Worm (Caenorhabditis elegans) whole organism, L4/young adult: ENCODE data around the gene glb-5.
A peak's percentile ranks its signal among the peaks of the same experiment; 100 is the strongest.

ENCODE experiments used
- W03F9.2 ChIP-seq: fragments of 150-350 bp; optimal IDR thresholded peaks from 2 replicates; lab custom pipeline; 2014; ENCODE audit warnings: missing biosample characterization, missing genetic modification characterization
- dao-5 ChIP-seq: sonication (generic microtip); optimal IDR thresholded peaks from 2 replicates; lab custom pipeline; 2016; ENCODE audit warnings: missing genotype, missing genetic modification characterization, moderate library complexity, missing compliant biosample characterization
- him-1 ChIP-seq: sonication (generic microtip); optimal IDR thresholded peaks from 2 replicates; lab custom pipeline; 2016; ENCODE audit warnings: missing genotype, missing genetic modification reagents, missing genetic modification characterization, missing compliant biosample characterization

glb-5 gene

ce11 chrV:5558590-5558989, at the start of gene glb-5:
Gene glb-5, plus strand, starts transcription at chrV:5558890.
- TF ChIP-seq him-1 (no peak), W03F9.2 (tag; lab: Kevin White, UChicago) (no peak)

- TF ChIP-seq W03F9.2 (tag; lab: Kevin White, UChicago) (no peak), dao-5 (tag; lab: Kevin White, UChicago) (no peak), him-1 (no peak)
These were observed 49.6 kb upstream of the glb-5 start for ce11 chrV:5509134-5509533.

- TF ChIP-seq dao-5 (tag; lab: Kevin White, UChicago) (no peak), him-1 (no peak), W03F9.2 (tag; lab: Kevin White, UChicago) (no peak)
These were observed 48.7 kb upstream of the glb-5 start for ce11 chrV:5509966-5510365.

ce11 chrV:5511720-5512119, 47.0 kb upstream of the glb-5 start:
- TF ChIP-seq dao-5 (tag; lab: Kevin White, UChicago): no peak
- no peak for TF ChIP-seq W03F9.2 (tag; lab: Kevin White, UChicago)
- no peak for TF ChIP-seq him-1

ce11 chrV:5512559-5512958, 46.1 kb upstream of the glb-5 start:
- TF ChIP-seq W03F9.2 (tag; lab: Kevin White, UChicago): no peak
- TF ChIP-seq him-1: no peak
- no peak for TF ChIP-seq dao-5 (tag; lab: Kevin White, UChicago)

ce11 chrV:5513630-5514378, 44.9 kb upstream of the glb-5 start, which contains the start of the genes hpo-15 and mms-19:
Gene hpo-15, minus strand, starts transcription at chrV:5513830.
Gene mms-19, plus strand, starts transcription at chrV:5514348.
- TF ChIP-seq dao-5 (tag; lab: Kevin White, UChicago) (no peak), W03F9.2 (tag; lab: Kevin White, UChicago) (no peak), him-1 (no peak)

ce11 chrV:5521735-5522241, 36.9 kb upstream of the glb-5 start, which contains the start of gene hir-1:
Gene hir-1, plus strand, starts transcription at chrV:5522139.
- TF ChIP-seq dao-5 (tag; lab: Kevin White, UChicago) (no peak), him-1 (no peak), W03F9.2 (tag; lab: Kevin White, UChicago) (no peak)

- TF ChIP-seq dao-5 (tag; lab: Kevin White, UChicago) (no peak), W03F9.2 (tag; lab: Kevin White, UChicago) (no peak), him-1 (no peak)
These were observed 35.4 kb upstream of the glb-5 start for ce11 chrV:5523260-5523659.

ce11 chrV:5525208-5525607, 33.5 kb upstream of the glb-5 start:
- TF ChIP-seq dao-5 (tag; lab: Kevin White, UChicago) (no peak), him-1 (no peak), W03F9.2 (tag; lab: Kevin White, UChicago) (no peak)

- TF ChIP-seq W03F9.2 (tag; lab: Kevin White, UChicago) (no peak), him-1 (no peak), dao-5 (tag; lab: Kevin White, UChicago) (no peak)
These were observed 31.0 kb upstream of the glb-5 start for ce11 chrV:5527694-5528093.

- no peak for TF ChIP-seq dao-5 (tag; lab: Kevin White, UChicago)
- no peak for TF ChIP-seq W03F9.2 (tag; lab: Kevin White, UChicago)
- no peak for TF ChIP-seq him-1
These were observed 24.9 kb upstream of the glb-5 start, which contains the start of gene grl-1 for ce11 chrV:5533755-5534154. Gene grl-1, minus strand, starts transcription at chrV:5533855.

ce11 chrV:5535774-5536173, 22.9 kb upstream of the glb-5 start, which contains the start of gene C24G6.8:
Gene C24G6.8, minus strand, starts transcription at chrV:5535874.
- no peak for TF ChIP-seq dao-5 (tag; lab: Kevin White, UChicago)

- TF ChIP-seq dao-5 (tag; lab: Kevin White, UChicago) (no peak), W03F9.2 (tag; lab: Kevin White, UChicago) (peak; percentile 35), him-1 (no peak)
These were observed 22.4 kb upstream of the glb-5 start, which contains the start of the genes cox-16 and syp-2 for ce11 chrV:5536240-5536811. Gene cox-16, minus strand, starts transcription at chrV:5536243. Gene syp-2, plus strand, starts transcription at chrV:5536487.

- TF ChIP-seq W03F9.2 (tag; lab: Kevin White, UChicago): no peak
- no peak for TF ChIP-seq dao-5 (tag; lab: Kevin White, UChicago)
- TF ChIP-seq him-1: no peak
These were observed 20.2 kb upstream of the glb-5 start, which contains the start of gene cft-1 for ce11 chrV:5538500-5538899. Gene cft-1, plus strand, starts transcription at chrV:5538800.
